Fruit fly (Drosophila melanogaster): ENCODE results near the gene CG17919.

CG17919 gene

dm6 chr3R:6368550-6369238 is 24.9 kb downstream of the CG17919 start, which contains the start of gene CG10286 (continued):
- TF ChIP-seq hb (GFP tag; IDR thresholded peaks at IDR 0.05; ENCODE audit: partially characterized antibody) (peak; percentile 13; the same call in 1 of the 3 replicates), CG8765 (GFP tag; IDR thresholded peaks at IDR 0.05) (no peak), dm (GFP tag; optimal IDR thresholded peaks at IDR 0.05) (peak; percentile 97), CG18476 (GFP tag; optimal IDR thresholded peaks at IDR 0.05) (no peak), CG10267 (tag; optimal IDR thresholded peaks at IDR 0.05) (peak; percentile 55), slbo (GFP tag; IDR thresholded peaks at IDR 0.05) (peak; percentile 52; the same call in 1 of the 2 replicates), sob (GFP tag; IDR thresholded peaks at IDR 0.05) (peak; percentile 67), CG14441 (GFP tag; IDR thresholded peaks at IDR 0.05) (peak; percentile 51), scrt (GFP tag; optimal IDR thresholded peaks at IDR 0.05) (peak; percentile 25), prd (optimal IDR thresholded peaks at IDR 0.05) (no peak), prd (GFP tag; IDR thresholded peaks at IDR 0.05) (peak; percentile 30; the same call in 1 of the 3 replicates), amos (GFP tag; IDR thresholded peaks at IDR 0.05; ENCODE audit: partially characterized antibody) (peak; percentile 86), D (optimal IDR thresholded peaks at IDR 0.05) (no peak), D (GFP tag; optimal IDR thresholded peaks at IDR 0.05) (peak; percentile 32), CG17829 (tag; optimal IDR thresholded peaks at IDR 0.05) (peak; percentile 69), CG34422 (GFP tag; IDR thresholded peaks at IDR 0.05) (0 out of 3 replicates have a peak, but pooled peaks have one; percentile 49), CG11504 (tag; optimal IDR thresholded peaks at IDR 0.05) (no peak), crc (GFP tag; optimal IDR thresholded peaks at IDR 0.05) (no peak), CG14014 (GFP tag; IDR thresholded peaks at IDR 0.05) (peak; percentile 32; the same call in 1 of the 2 replicates), CG7963 (GFP tag; IDR thresholded peaks at IDR 0.05; ENCODE audit: partially characterized antibody) (peak; percentile 76; the same call in 1 of the 3 replicates), Mrtf (GFP tag; IDR thresholded peaks at IDR 0.05) (no peak), B-H2 (GFP tag; optimal IDR thresholded peaks at IDR 0.05) (peak; percentile 9), Asciz (GFP tag; optimal IDR thresholded peaks at IDR 0.05) (no peak), tap (tag; optimal IDR thresholded peaks at IDR 0.05) (peak; percentile 61), chinmo (GFP tag; IDR thresholded peaks at IDR 0.05; ENCODE audit: partially characterized antibody) (peak; percentile 77; the same call in 1 of the 4 replicates), CG10366 (GFP tag; IDR thresholded peaks at IDR 0.05) (peak; percentile 18; the same call in 1 of the 2 replicates), CG12659 (GFP tag; optimal IDR thresholded peaks at IDR 0.05) (peak; percentile 42), disco-r (GFP tag; optimal IDR thresholded peaks at IDR 0.05) (no peak), CG5180 (GFP tag; optimal IDR thresholded peaks at IDR 0.05) (no peak), CG9817 (tag; optimal IDR thresholded peaks at IDR 0.05) (peak; percentile 22), Jarid2 (GFP tag; optimal IDR thresholded peaks at IDR 0.05) (peak; percentile 23), zen2 (GFP tag; IDR thresholded peaks at IDR 0.05; ENCODE audit: partially characterized antibody) (peak; percentile 63; the same call in 1 of the 3 replicates), az2 (GFP tag; optimal IDR thresholded peaks at IDR 0.05) (no peak), CG6254 (GFP tag; optimal IDR thresholded peaks at IDR 0.05) (peak; percentile 13), Sox102F (GFP tag; optimal IDR thresholded peaks at IDR 0.05) (no peak), CG31441 (GFP tag; IDR thresholded peaks at IDR 0.05) (peak; percentile 83), CG11247 (GFP tag; IDR thresholded peaks at IDR 0.05) (0 out of 2 replicates have a peak, but pooled peaks have one; percentile 5), MBD-R2 (GFP tag; IDR thresholded peaks at IDR 0.05) (peak; percentile 68), CG7839 (tag; optimal IDR thresholded peaks at IDR 0.05) (peak; percentile 53), D19B (GFP tag; optimal IDR thresholded peaks at IDR 0.05) (peak; percentile 47), salm (tag; optimal IDR thresholded peaks at IDR 0.05) (peak; percentile 23), cato (GFP tag; optimal IDR thresholded peaks at IDR 0.05; ENCODE audit: borderline replicate concordance) (no peak), Fer2 (tag; optimal IDR thresholded peaks at IDR 0.05) (no peak), NFAT (GFP tag; IDR thresholded peaks at IDR 0.05) (peak; percentile 52; the same call in 1 of the 2 replicates), lov (optimal IDR thresholded peaks at IDR 0.05) (no peak), lov (GFP tag; IDR thresholded peaks at IDR 0.05) (0 out of 3 replicates have a peak, but pooled peaks have one; percentile 36), CG18619 (GFP tag; optimal IDR thresholded peaks at IDR 0.05) (no peak), CG13624 (GFP tag; optimal IDR thresholded peaks at IDR 0.05) (peak; percentile 13)

Data from whole organism, embryonic.